Fruit fly (Drosophila melanogaster): ENCODE data around the gene lush.

DNA sequence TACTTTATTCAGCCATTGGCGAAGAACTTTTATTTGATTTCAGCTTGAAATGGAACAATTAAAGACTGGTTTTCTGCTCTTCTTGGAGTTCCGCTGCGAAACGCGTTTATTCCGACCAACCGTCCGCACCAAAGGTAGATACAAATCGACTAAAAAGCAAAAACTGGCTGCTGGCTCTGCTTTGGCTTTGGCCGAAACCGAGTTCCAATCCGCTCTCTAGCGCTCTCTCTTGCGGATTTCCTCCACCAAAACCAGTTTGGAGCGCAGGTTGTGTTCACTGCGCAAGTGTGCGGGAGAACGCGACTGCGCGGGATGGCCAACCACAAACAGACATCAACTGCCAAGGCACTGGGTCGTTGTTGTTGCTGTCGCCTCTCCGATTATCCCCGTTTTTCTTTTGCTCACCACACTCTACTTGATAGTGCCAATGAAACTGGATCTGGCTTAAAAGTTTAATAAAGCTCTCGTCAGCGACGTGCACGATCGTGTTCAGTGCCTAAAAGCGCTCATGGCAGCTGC, 29.6 kb upstream of the lush start, which contains the start of gene wnd:
- TF ChIP-seq pan (optimal IDR thresholded peaks at IDR 0.05) (no peak), psq (optimal IDR thresholded peaks at IDR 0.05) (no peak), CG8478 (optimal IDR thresholded peaks at IDR 0.05) (no peak), Dll (optimal IDR thresholded peaks at IDR 0.05) (no peak), usp (GFP tag; optimal IDR thresholded peaks at IDR 0.05) (no peak), EcR (GFP tag; optimal IDR thresholded peaks at IDR 0.05) (no peak)

All from whole organism.